Fruit fly (Drosophila melanogaster): ENCODE measurements around the gene CG31546.
A peak's percentile ranks its signal among the peaks of the same experiment; 100 is the strongest.

Gene CG31546

dm6 chr3R:5654692-5655181 is 19.3 kb upstream of the CG31546 start, which contains the start of the genes elm and MED27 (continued):
- TF ChIP-seq CG17802 (tag; optimal IDR thresholded peaks at IDR 0.05) (peak; percentile 73), Usf (GFP tag; optimal IDR thresholded peaks at IDR 0.05) (peak; percentile 87), CG7271 (tag; optimal IDR thresholded peaks at IDR 0.05) (peak; percentile 83), CG11504 (tag; optimal IDR thresholded peaks at IDR 0.05) (peak; percentile 89), CG17829 (tag; optimal IDR thresholded peaks at IDR 0.05) (peak; percentile 94), CG1529 (GFP tag; optimal IDR thresholded peaks at IDR 0.05) (peak; percentile 75), CG12155 (GFP tag; optimal IDR thresholded peaks at IDR 0.05) (peak; percentile 94), CG10565 (GFP tag; optimal IDR thresholded peaks at IDR 0.05) (peak; percentile 38), Lpt (GFP tag; optimal IDR thresholded peaks at IDR 0.05) (no peak), CG4404 (GFP tag; IDR thresholded peaks at IDR 0.05) (peak; percentile 97), CG16779 (GFP tag; IDR thresholded peaks at IDR 0.05) (peak; percentile 25; the same call in 1 of the 2 replicates), pho (GFP tag; optimal IDR thresholded peaks at IDR 0.05) (peak; percentile 94), CG18619 (GFP tag; optimal IDR thresholded peaks at IDR 0.05) (peak; percentile 86), CG8924 (tag; optimal IDR thresholded peaks at IDR 0.05) (peak; percentile 92), CG6654 (GFP tag; optimal IDR thresholded peaks at IDR 0.05) (peak; percentile 61), trem (tag; optimal IDR thresholded peaks at IDR 0.05) (peak; percentile 90), CG1603 (tag; optimal IDR thresholded peaks at IDR 0.05) (peak; percentile 63), fd96Cb (tag; optimal IDR thresholded peaks at IDR 0.05) (peak; percentile 88), CG34224 (GFP tag; IDR thresholded peaks at IDR 0.05; ENCODE audit: partially characterized antibody) (peak; percentile 87), tx (GFP tag; optimal IDR thresholded peaks at IDR 0.05) (peak; percentile 92), aop (GFP tag; IDR thresholded peaks at IDR 0.05) (peak; percentile 80), bsh (GFP tag; optimal IDR thresholded peaks at IDR 0.05) (peak; percentile 23 to 92), wor (GFP tag; IDR thresholded peaks at IDR 0.05) (peak; percentile 89), CG1602 (GFP tag; optimal IDR thresholded peaks at IDR 0.05) (peak; percentile 96), unc-4 (GFP tag; IDR thresholded peaks at IDR 0.05; ENCODE audit: partially characterized antibody) (peak; percentile 95), grn (GFP tag; optimal IDR thresholded peaks at IDR 0.05) (peak; percentile 25), CG7987 (GFP tag; optimal IDR thresholded peaks at IDR 0.05) (peak; percentile 53), ind (GFP tag; optimal IDR thresholded peaks at IDR 0.05) (peak; percentile 95), CG9609 (GFP tag; optimal IDR thresholded peaks at IDR 0.05) (peak; percentile 91), tll (GFP tag; optimal IDR thresholded peaks at IDR 0.05) (peak; percentile 41 to 83), fd3F (GFP tag; optimal IDR thresholded peaks at IDR 0.05) (peak; percentile 91), emc (GFP tag; optimal IDR thresholded peaks at IDR 0.05) (peak; percentile 86), CG9727 (GFP tag; optimal IDR thresholded peaks at IDR 0.05) (peak; percentile 94), lab (GFP tag; optimal IDR thresholded peaks at IDR 0.05) (peak; percentile 89), nerfin-1 (tag; optimal IDR thresholded peaks at IDR 0.05) (peak; percentile 84), CG11696 (GFP tag; IDR thresholded peaks at IDR 0.05) (peak; percentile 74), CG10209 (GFP tag; optimal IDR thresholded peaks at IDR 0.05) (peak; percentile 90), cas (GFP tag; IDR thresholded peaks at IDR 0.05) (peak; percentile 86), gcm (GFP tag; optimal IDR thresholded peaks at IDR 0.05) (peak; percentile 73), CG11456 (GFP tag; IDR thresholded peaks at IDR 0.05) (peak; percentile 94), klu (GFP tag; IDR thresholded peaks at IDR 0.05) (peak; percentile 94), Aef1 (GFP tag; IDR thresholded peaks at IDR 0.05) (peak; percentile 95), B-H1 (GFP tag; IDR thresholded peaks at IDR 0.05) (peak; percentile 91), inv (GFP tag; IDR thresholded peaks at IDR 0.05; ENCODE audit: partially characterized antibody) (peak; percentile 94), amos (GFP tag; IDR thresholded peaks at IDR 0.05; ENCODE audit: partially characterized antibody) (peak; percentile 91), Antp (GFP tag; optimal IDR thresholded peaks at IDR 0.05) (peak; percentile 88), CG16863 (GFP tag; optimal IDR thresholded peaks at IDR 0.05) (peak; percentile 87), nau (GFP tag; optimal IDR thresholded peaks at IDR 0.05) (no peak), NC2β (GFP tag; optimal IDR thresholded peaks at IDR 0.05) (peak; percentile 91), CG4424 (GFP tag; optimal IDR thresholded peaks at IDR 0.05) (peak; percentile 95)
